Fruit fly (Drosophila melanogaster): ENCODE results near the gene whe.

Gene whe

dm6 chrX:21366311-21366990, 36.1 kb downstream of the whe start:
- TF ChIP-seq CG14655 (GFP tag; optimal IDR thresholded peaks at IDR 0.05) (no peak), CG4496 (GFP tag; IDR thresholded peaks at IDR 0.05) (peak; percentile 86), Pif1B (GFP tag; optimal IDR thresholded peaks at IDR 0.05) (peak; percentile 68), CG32121 (GFP tag; IDR thresholded peaks at IDR 0.05) (peak; percentile 92), Ets98B (GFP tag; IDR thresholded peaks at IDR 0.05) (peak; percentile 77), CG8159 (tag; optimal IDR thresholded peaks at IDR 0.05) (peak; percentile 85), CG17806 (tag; optimal IDR thresholded peaks at IDR 0.05) (peak; percentile 66), EcR (GFP tag; optimal IDR thresholded peaks at IDR 0.05) (peak; percentile 28), rn (GFP tag; IDR thresholded peaks at IDR 0.05) (no peak), gl (tag; optimal IDR thresholded peaks at IDR 0.05) (peak; percentile 20), Snoo (tag; optimal IDR thresholded peaks at IDR 0.05) (peak; percentile 78), D1 (tag; optimal IDR thresholded peaks at IDR 0.05) (no peak), Pif1A (GFP tag; optimal IDR thresholded peaks at IDR 0.05) (no peak), CG8301 (tag; optimal IDR thresholded peaks at IDR 0.05) (peak; percentile 84), CG13204 (GFP tag; optimal IDR thresholded peaks at IDR 0.05) (peak; percentile 48), CG12605 (GFP tag; IDR thresholded peaks at IDR 0.05) (peak; percentile 57), CG9948 (tag; optimal IDR thresholded peaks at IDR 0.05) (peak; percentile 69), CG10348 (GFP tag; IDR thresholded peaks at IDR 0.05) (0 out of 2 replicates have a peak, but pooled peaks have one; percentile 50), CG34367 (tag; optimal IDR thresholded peaks at IDR 0.05) (peak; percentile 61), fd96Ca (GFP tag; IDR thresholded peaks at IDR 0.05) (peak; percentile 80), CG15710 (tag; optimal IDR thresholded peaks at IDR 0.05) (peak; percentile 79)

DNA sequence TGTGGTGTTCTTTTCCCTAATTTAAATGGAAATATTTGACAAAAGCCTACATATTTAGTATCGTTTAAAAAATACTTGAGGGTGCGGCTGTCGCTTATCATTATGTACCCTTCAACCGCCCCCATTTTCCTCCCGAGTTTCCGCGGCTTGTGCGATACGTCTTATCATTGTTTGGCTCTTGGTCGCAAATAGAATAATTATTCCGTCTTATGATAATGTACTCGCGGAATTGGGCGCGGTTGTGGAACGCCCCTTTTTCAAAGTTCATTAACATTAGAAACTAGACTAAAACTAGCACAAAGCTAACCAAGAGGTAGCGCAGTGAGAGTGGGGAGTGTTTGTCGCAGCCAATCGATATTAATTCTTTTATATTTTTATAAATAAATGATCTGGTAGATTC, 37.2 kb downstream of the whe start:
- TF ChIP-seq CG13204 (GFP tag; optimal IDR thresholded peaks at IDR 0.05) (no peak), D1 (tag; optimal IDR thresholded peaks at IDR 0.05) (no peak), Ets98B (GFP tag; IDR thresholded peaks at IDR 0.05) (no peak), CG14655 (GFP tag; optimal IDR thresholded peaks at IDR 0.05) (no peak), gl (tag; optimal IDR thresholded peaks at IDR 0.05) (no peak), CG8301 (tag; optimal IDR thresholded peaks at IDR 0.05) (no peak), CG15710 (tag; optimal IDR thresholded peaks at IDR 0.05) (no peak), CG17806 (tag; optimal IDR thresholded peaks at IDR 0.05) (no peak), EcR (GFP tag; optimal IDR thresholded peaks at IDR 0.05) (no peak), CG8159 (tag; optimal IDR thresholded peaks at IDR 0.05) (no peak), CG34367 (tag; optimal IDR thresholded peaks at IDR 0.05) (no peak), CG10348 (GFP tag; IDR thresholded peaks at IDR 0.05) (no peak)

- no peak for TF ChIP-seq Pif1B (GFP tag; optimal IDR thresholded peaks at IDR 0.05)
- peak; percentile 54 for TF ChIP-seq EcR (GFP tag; optimal IDR thresholded peaks at IDR 0.05)
- no peak for TF ChIP-seq D1 (tag; optimal IDR thresholded peaks at IDR 0.05)
- TF ChIP-seq CG12605 (GFP tag; IDR thresholded peaks at IDR 0.05): no peak
- no peak for TF ChIP-seq CG34367 (tag; optimal IDR thresholded peaks at IDR 0.05)
- peak; percentile 12 for TF ChIP-seq Snoo (tag; optimal IDR thresholded peaks at IDR 0.05)
- TF ChIP-seq Pif1A (GFP tag; optimal IDR thresholded peaks at IDR 0.05): no peak
- peak; percentile 16 for TF ChIP-seq CG8159 (tag; optimal IDR thresholded peaks at IDR 0.05)
These were observed 39.7 kb downstream of the whe start, which contains the start of the genes bbx and waw for dm6 chrX:21362878-21363277. Gene bbx, plus strand, starts transcription at chrX:21363028. Gene waw, plus strand, starts transcription at chrX:21363028.

- TF ChIP-seq Pif1A (GFP tag; optimal IDR thresholded peaks at IDR 0.05) (no peak), CG4496 (GFP tag; IDR thresholded peaks at IDR 0.05) (0 out of 3 replicates have a peak, but pooled peaks have one; percentile 19), EcR (GFP tag; optimal IDR thresholded peaks at IDR 0.05) (peak; percentile 55)
These were observed 44.5 kb downstream of the whe start, which contains the start of gene Septin1 for dm6 chrX:21357810-21358671. Gene Septin1, plus strand, starts transcription at chrX:21358286.

DNA sequence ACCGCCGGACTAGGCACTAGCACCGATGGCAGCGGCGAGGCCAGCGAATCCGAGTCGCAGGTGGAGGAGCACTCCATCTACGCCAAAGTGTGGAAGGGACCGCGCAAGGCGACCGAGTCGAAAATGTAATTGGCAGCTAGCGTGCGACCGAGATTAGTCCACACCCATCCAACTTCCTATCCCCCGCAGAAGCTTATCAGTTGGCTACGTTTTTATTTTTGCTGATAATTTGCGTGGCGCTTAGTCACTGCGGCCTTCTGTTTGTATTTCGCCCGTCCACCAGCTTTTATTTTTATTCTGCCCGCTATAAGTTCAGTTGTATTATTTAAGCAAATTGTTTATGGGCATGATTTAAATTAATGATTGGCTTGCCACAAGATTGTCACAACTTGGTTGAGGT, 49.0 kb downstream of the whe start:
- TF ChIP-seq Pif1A (GFP tag; optimal IDR thresholded peaks at IDR 0.05): no peak
- no peak for TF ChIP-seq CG14655 (GFP tag; optimal IDR thresholded peaks at IDR 0.05)
- TF ChIP-seq Ets98B (GFP tag; IDR thresholded peaks at IDR 0.05): no peak
- no peak for TF ChIP-seq CG8159 (tag; optimal IDR thresholded peaks at IDR 0.05)
- TF ChIP-seq CG4496 (GFP tag; IDR thresholded peaks at IDR 0.05): no peak
- no peak for TF ChIP-seq CG10348 (GFP tag; IDR thresholded peaks at IDR 0.05)
- TF ChIP-seq CG17806 (tag; optimal IDR thresholded peaks at IDR 0.05): no peak
- TF ChIP-seq CG13204 (GFP tag; optimal IDR thresholded peaks at IDR 0.05): no peak
- TF ChIP-seq Pif1B (GFP tag; optimal IDR thresholded peaks at IDR 0.05): no peak
- TF ChIP-seq rn (GFP tag; IDR thresholded peaks at IDR 0.05): no peak
- no peak for TF ChIP-seq CG34367 (tag; optimal IDR thresholded peaks at IDR 0.05)
- TF ChIP-seq gl (tag; optimal IDR thresholded peaks at IDR 0.05): no peak
- TF ChIP-seq CG9948 (tag; optimal IDR thresholded peaks at IDR 0.05): no peak
- no peak for TF ChIP-seq Snoo (tag; optimal IDR thresholded peaks at IDR 0.05)
- TF ChIP-seq D1 (tag; optimal IDR thresholded peaks at IDR 0.05): no peak
- TF ChIP-seq CG12605 (GFP tag; IDR thresholded peaks at IDR 0.05): no peak
- no peak for TF ChIP-seq EcR (GFP tag; optimal IDR thresholded peaks at IDR 0.05)
- TF ChIP-seq CG8301 (tag; optimal IDR thresholded peaks at IDR 0.05): no peak
